Worm (Caenorhabditis elegans) whole organism, late embryonic: ENCODE results near the gene col-34.

Source experiments
- C38D4.7 ChIP-seq: fragments of 200-800 bp; sonication (Bioruptor generic); optimal IDR thresholded peaks from 2 replicates; lab custom pipeline; 2018; ENCODE audit warnings: mild to moderate bottlenecking, missing genetic modification characterization, moderate library complexity, missing compliant biosample characterization
- ceh-18 ChIP-seq: sonication (generic microtip); optimal IDR thresholded peaks from 2 replicates; lab custom pipeline; 2016; ENCODE audit warnings: missing genetic modification characterization, missing compliant biosample characterization
- ceh-30 ChIP-seq: fragments of 150-350 bp; optimal IDR thresholded peaks from 2 replicates; lab custom pipeline; 2014; ENCODE audit warnings: missing biosample characterization, missing genetic modification characterization
- ceh-9 ChIP-seq: sonication (generic microtip); optimal IDR thresholded peaks from 2 replicates; lab custom pipeline; 2016; ENCODE audit warnings: mild to moderate bottlenecking, missing genetic modification characterization, inconsistent platforms, missing compliant biosample characterization
- dmd-4 ChIP-seq: sonication (generic microtip); optimal IDR thresholded peaks from 2 replicates; lab custom pipeline; 2016; ENCODE audit warnings: borderline replicate concordance, missing genetic modification characterization, missing compliant biosample characterization
- elt-2 ChIP-seq: sonication (generic microtip); optimal IDR thresholded peaks from 2 replicates; lab custom pipeline; 2016; ENCODE audit warnings: missing genetic modification reagents, missing genetic modification characterization, missing compliant biosample characterization
- elt-4 ChIP-seq: sonication (generic microtip); optimal IDR thresholded peaks from 2 replicates; lab custom pipeline; 2016; ENCODE audit warnings: missing genetic modification characterization, missing compliant biosample characterization
- fkh-10 ChIP-seq: fragments of 150-350 bp; optimal IDR thresholded peaks from 2 replicates; lab custom pipeline; 2014; ENCODE audit warnings: missing biosample characterization, missing genetic modification reagents, missing genetic modification characterization
- fkh-6 ChIP-seq: sonication (generic microtip); optimal IDR thresholded peaks from 2 replicates; lab custom pipeline; 2016; ENCODE audit warnings: missing genetic modification characterization, missing compliant biosample characterization
- npax-4 ChIP-seq: sonication (generic microtip); optimal IDR thresholded peaks from 2 replicates; lab custom pipeline; 2016; ENCODE audit warnings: missing genetic modification characterization, missing compliant biosample characterization
- tbx-2 ChIP-seq: sonication (generic microtip); optimal IDR thresholded peaks from 2 replicates; lab custom pipeline; 2016; ENCODE audit warnings: missing genetic modification characterization, missing compliant biosample characterization
- ttx-3 ChIP-seq: sonication (generic microtip); optimal IDR thresholded peaks from 2 replicates; lab custom pipeline; 2016; ENCODE audit warnings: missing genetic modification reagents, missing genetic modification characterization, missing compliant biosample characterization
- unc-42 ChIP-seq: sonication (generic microtip); optimal IDR thresholded peaks from 2 replicates; lab custom pipeline; 2016; ENCODE audit warnings: missing genotype, missing genetic modification characterization, missing compliant biosample characterization
- unc-55 ChIP-seq: sonication (generic microtip); optimal IDR thresholded peaks from 2 replicates; lab custom pipeline; 2017; ENCODE audit warnings: missing biosample characterization, missing genetic modification reagents, missing genetic modification characterization

DNA sequence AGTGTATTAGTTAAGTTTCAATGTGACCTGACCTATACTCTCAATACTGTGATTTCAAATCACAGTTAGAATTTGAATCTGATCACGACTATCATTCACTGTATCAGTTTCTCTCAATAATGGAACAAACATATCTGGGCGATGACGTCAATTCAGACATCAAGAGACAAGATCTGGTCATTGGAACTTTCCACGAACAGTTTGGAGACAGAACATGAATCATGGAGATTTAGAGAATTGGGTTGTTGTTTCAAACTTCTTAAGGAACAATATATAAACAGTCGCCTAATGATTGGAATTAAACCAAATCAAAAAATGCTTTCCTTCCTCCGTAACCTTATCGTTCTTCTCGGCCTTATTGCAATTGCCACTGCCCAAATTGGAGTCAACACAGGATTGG lies 46.8 kb upstream of the col-34 start, which contains the start of gene F15E6.4:
- TF ChIP-seq elt-2 (no peak), npax-4 (tag; lab: Kevin White, UChicago) (no peak), unc-55 (no peak), dmd-4 (tag; lab: Kevin White, UChicago) (no peak), fkh-6 (tag; lab: Kevin White, UChicago) (no peak), ttx-3 (no peak), ceh-9 (tag; lab: Kevin White, UChicago) (no peak), elt-4 (tag; lab: Kevin White, UChicago) (no peak), tbx-2 (tag; lab: Kevin White, UChicago) (no peak), ceh-18 (tag; lab: Kevin White, UChicago) (no peak), C38D4.7 (GFP tag; lab: Kevin White, UChicago) (no peak), fkh-10 (GFP tag; lab: Kevin White, UChicago) (no peak), unc-42 (tag; lab: Kevin White, UChicago) (no peak), ceh-30 (no peak)
